Worm (Caenorhabditis elegans): ENCODE results near the gene str-28.

- TF ChIP-seq ama-1 (optimal IDR thresholded peaks at IDR 0.05) (no peak), tra-4 (tag; optimal IDR thresholded peaks at IDR 0.05) (no peak), tbx-37 (GFP tag; conservative IDR thresholded peaks at IDR 0.05) (no peak), sea-1 (GFP tag; conservative IDR thresholded peaks at IDR 0.05) (no peak), flt-1 (GFP tag; IDR thresholded peaks at IDR 0.05) (no peak), hnd-1 (tag; optimal IDR thresholded peaks at IDR 0.05) (no peak), ceh-36 (tag; optimal IDR thresholded peaks at IDR 0.05) (no peak), ets-7 (tag; optimal IDR thresholded peaks at IDR 0.05) (no peak), F13C5.2 (tag; optimal IDR thresholded peaks at IDR 0.05) (no peak), hmbx-1 (tag; optimal IDR thresholded peaks at IDR 0.05) (no peak), tbx-11 (GFP tag; IDR thresholded peaks at IDR 0.05) (no peak), ceh-13 (GFP tag; optimal IDR thresholded peaks at IDR 0.05) (no peak), scrt-1 (GFP tag; IDR thresholded peaks at IDR 0.05) (no peak), hmg-4 (GFP tag; optimal IDR thresholded peaks at IDR 0.05) (no peak)
These were observed 14.8 kb upstream of the str-28 start, which contains the start of gene srbc-7 for ce11 chrV:7487518-7487917.

Data from whole organism, early embryonic.